Worm (Caenorhabditis elegans) whole organism, young adult: Measurements from ENCODE around the gene F32D8.14.

Source experiments
- C06A6.2 ChIP-seq: fragments of 200-800 bp; sonication (Bioruptor generic); conservative IDR thresholded peaks from 2 replicates; pipeline ENCODE4 v1.3.6; 2022; ENCODE audit warnings: missing genetic modification characterization, missing compliant biosample characterization
- C17E4.6 ChIP-seq: fragments of 200-800 bp; sonication (Bioruptor generic); IDR thresholded peaks from 2 replicates; pipeline ENCODE4 v1.3.6; 2022; ENCODE audit warnings: missing genetic modification reagents, missing genetic modification characterization, missing compliant biosample characterization
- F22D6.2 ChIP-seq: sonication (generic microtip); optimal IDR thresholded peaks from 2 replicates; lab custom pipeline; 2016; ENCODE audit warnings: mild to moderate bottlenecking, missing genetic modification characterization, missing compliant biosample characterization
- F37B4.10 ChIP-seq: fragments of 200-800 bp; sonication (Bioruptor generic); IDR thresholded peaks from 2 replicates; pipeline ENCODE4 v1.3.6; 2022; ENCODE audit warnings: missing genetic modification characterization, missing compliant biosample characterization
- K11D2.4 ChIP-seq: fragments of 200-800 bp; sonication (Bioruptor generic); IDR thresholded peaks from 2 replicates; pipeline ENCODE4 v1.3.6; 2022; ENCODE audit warnings: missing genetic modification reagents, missing genetic modification characterization, missing compliant biosample characterization
- Y53F4B.3 ChIP-seq: fragments of 200-800 bp; sonication (Bioruptor generic); IDR thresholded peaks from 2 replicates; pipeline ENCODE4 v1.3.6; 2022; ENCODE audit warnings: missing genetic modification reagents, missing genetic modification characterization, missing compliant biosample characterization
- akir-1 ChIP-seq: fragments of 200-800 bp; sonication (Bioruptor generic); optimal IDR thresholded peaks from 2 replicates; lab custom pipeline; 2018; ENCODE audit warnings: mild to moderate bottlenecking, missing genetic modification characterization, moderate library complexity, missing compliant biosample characterization
- ama-1 ChIP-seq, 3 experiments: fragments of 150-350 bp in 1 of 3; sonication (generic microtip) in 2 of 3; optimal IDR thresholded peaks; 2 replicates each; lab custom pipeline; 2014 to 2018; ENCODE audit warnings: missing biosample characterization in 2 of 3, missing genetic modification characterization in 2 of 3, missing genetic modification reagents in 2 of 3
- athp-1 ChIP-seq: sonication (generic microtip); optimal IDR thresholded peaks from 2 replicates; lab custom pipeline; 2017; ENCODE audit warnings: mild to moderate bottlenecking, missing genetic modification characterization, missing compliant biosample characterization
- attf-3 ChIP-seq: fragments of 200-800 bp; sonication (Bioruptor generic); conservative IDR thresholded peaks from 2 replicates; pipeline ENCODE4 v1.3.6; 2022; ENCODE audit warnings: missing genetic modification reagents, missing genetic modification characterization, missing compliant biosample characterization
- ccch-3 ChIP-seq: fragments of 200-800 bp; sonication (Bioruptor generic); optimal IDR thresholded peaks from 2 replicates; lab custom pipeline; 2018; ENCODE audit warnings: mild to moderate bottlenecking, missing genetic modification characterization, missing compliant biosample characterization
- ceh-100 ChIP-seq: fragments of 200-800 bp; sonication (Bioruptor generic); IDR thresholded peaks from 2 replicates; pipeline ENCODE4 v1.3.6; 2022; ENCODE audit warnings: missing genetic modification reagents, missing genetic modification characterization, missing compliant biosample characterization
- ceh-27 ChIP-seq: fragments of 200-800 bp; sonication (Bioruptor generic); optimal IDR thresholded peaks from 2 replicates; lab custom pipeline; 2018; ENCODE audit warnings: mild to moderate bottlenecking, missing genetic modification characterization, moderate library complexity, missing compliant biosample characterization
- ceh-58 ChIP-seq: fragments of 200-800 bp; sonication (Bioruptor generic); IDR thresholded peaks from 2 replicates; pipeline ENCODE4 v1.3.6; 2022; ENCODE audit warnings: missing genetic modification characterization, missing compliant biosample characterization
- ceh-91 ChIP-seq: fragments of 200-800 bp; sonication (Bioruptor generic); IDR thresholded peaks from 2 replicates; pipeline ENCODE4 v1.3.6; 2022; ENCODE audit warnings: missing genetic modification reagents, missing genetic modification characterization, missing compliant biosample characterization
- chd-7 ChIP-seq: sonication (generic microtip); optimal IDR thresholded peaks from 2 replicates; lab custom pipeline; 2016; ENCODE audit warnings: mild to moderate bottlenecking, missing genetic modification characterization, moderate library complexity, missing compliant biosample characterization
- dox-1 ChIP-seq: fragments of 200-800 bp; sonication (Bioruptor generic); IDR thresholded peaks from 2 replicates; pipeline ENCODE4 v1.3.6; 2022; ENCODE audit warnings: missing genetic modification reagents, missing genetic modification characterization, missing compliant biosample characterization
- ekl-4 ChIP-seq: fragments of 200-800 bp; sonication (Bioruptor generic); IDR thresholded peaks from 2 replicates; pipeline ENCODE4 v1.3.6; 2022; ENCODE audit warnings: missing genetic modification reagents, missing genetic modification characterization, missing compliant biosample characterization
- gei-17 ChIP-seq: fragments of 200-800 bp; sonication (Bioruptor generic); optimal IDR thresholded peaks from 2 replicates; lab custom pipeline; 2018; ENCODE audit warnings: mild to moderate bottlenecking, missing genetic modification characterization, missing compliant biosample characterization
- hlh-12 ChIP-seq: sonication (generic microtip); optimal IDR thresholded peaks from 2 replicates; lab custom pipeline; 2016; ENCODE audit warnings: missing genetic modification characterization, missing compliant biosample characterization
- hmg-20 ChIP-seq: fragments of 200-800 bp; sonication (Bioruptor generic); IDR thresholded peaks from 2 replicates; pipeline ENCODE4 v1.3.6; 2022; ENCODE audit warnings: missing genetic modification reagents, missing genetic modification characterization, missing compliant biosample characterization
- hsf-1 ChIP-seq: fragments of 200-800 bp; sonication (Bioruptor generic); IDR thresholded peaks from 2 replicates; pipeline ENCODE4 v1.3.6; 2022; ENCODE audit warnings: missing genetic modification reagents, missing genetic modification characterization, missing compliant biosample characterization
- let-607 ChIP-seq, 2 experiments: fragments of 200-800 bp in 1 of 2; sonication (Bioruptor generic) in 1 of 2; sonication (generic microtip) in 1 of 2; optimal IDR thresholded peaks; 2 replicates each; lab custom pipeline; 2016 to 2018; ENCODE audit warnings: mild to moderate bottlenecking in 2 of 2, missing compliant biosample characterization in 2 of 2, missing genetic modification characterization in 2 of 2, moderate library complexity in 2 of 2, missing genotype in 1 of 2
- lin-54 ChIP-seq: fragments of 200-800 bp; sonication (Bioruptor generic); optimal IDR thresholded peaks from 2 replicates; lab custom pipeline; 2018; ENCODE audit warnings: mild to moderate bottlenecking, missing genetic modification characterization, missing compliant biosample characterization
- madf-10 ChIP-seq: sonication (generic microtip); optimal IDR thresholded peaks from 2 replicates; lab custom pipeline; 2016; ENCODE audit warnings: mild to moderate bottlenecking, missing genetic modification characterization, missing compliant biosample characterization
- mxl-1 ChIP-seq: sonication (generic microtip); optimal IDR thresholded peaks from 2 replicates; lab custom pipeline; 2016; ENCODE audit warnings: missing genetic modification characterization, missing compliant biosample characterization
- nhr-120 ChIP-seq: fragments of 200-800 bp; sonication (Bioruptor generic); IDR thresholded peaks from 2 replicates; pipeline ENCODE4 v1.3.6; 2022; ENCODE audit warnings: missing genetic modification characterization, missing compliant biosample characterization
- nhr-90 ChIP-seq: sonication (generic microtip); optimal IDR thresholded peaks from 2 replicates; lab custom pipeline; 2016; ENCODE audit warnings: missing genotype, mild to moderate bottlenecking, missing genetic modification characterization, missing compliant biosample characterization
- rcor-1 ChIP-seq: fragments of 200-800 bp; sonication (Bioruptor generic); IDR thresholded peaks from 2 replicates; pipeline ENCODE4 v1.3.6; 2022; ENCODE audit warnings: missing genetic modification reagents, missing genetic modification characterization, missing compliant biosample characterization
- rpc-1 ChIP-seq, 2 experiments: fragments of 150-350 bp in 1 of 2; sonication (generic microtip) in 1 of 2; optimal IDR thresholded peaks; 2 replicates each; lab custom pipeline; 2014 to 2018; ENCODE audit warnings: missing biosample characterization in 1 of 2, missing genetic modification characterization in 1 of 2, missing genetic modification reagents in 1 of 2, missing genotype in 1 of 2
- sdz-38 ChIP-seq: sonication (generic microtip); optimal IDR thresholded peaks from 2 replicates; lab custom pipeline; 2016; ENCODE audit warnings: missing genotype, missing genetic modification characterization, missing compliant biosample characterization
- snpc-1.3 ChIP-seq: sonication (generic microtip); optimal IDR thresholded peaks from 2 replicates; lab custom pipeline; 2017; ENCODE audit warnings: missing genetic modification characterization, mild to moderate bottlenecking, missing compliant biosample characterization, antibody characterized with exemption, moderate library complexity, missing genotype, missing genetic modification reagents; ENCODE audit not compliant: insufficient read depth
- tbp1 ChIP-seq: fragments of 200-800 bp; sonication (Bioruptor generic); optimal IDR thresholded peaks from 2 replicates; lab custom pipeline; 2018; ENCODE audit warnings: mild to moderate bottlenecking, missing genetic modification characterization, missing compliant biosample characterization
- tbx-9 ChIP-seq: sonication (generic microtip); optimal IDR thresholded peaks from 2 replicates; lab custom pipeline; 2016; ENCODE audit warnings: borderline replicate concordance, missing genetic modification characterization, inconsistent platforms, missing compliant biosample characterization
- tlf-1 ChIP-seq: fragments of 200-800 bp; sonication (Bioruptor generic); optimal IDR thresholded peaks from 2 replicates; lab custom pipeline; 2018; ENCODE audit warnings: mild to moderate bottlenecking, missing genetic modification characterization, missing compliant biosample characterization
- unc-62 ChIP-seq: fragments of 150-350 bp; optimal IDR thresholded peaks from 2 replicates; lab custom pipeline; 2014; ENCODE audit warnings: missing biosample characterization, missing genetic modification reagents, missing genetic modification characterization
- ztf-22 ChIP-seq: fragments of 200-800 bp; sonication (Bioruptor generic); optimal IDR thresholded peaks from 2 replicates; lab custom pipeline; 2018; ENCODE audit warnings: mild to moderate bottlenecking, missing genetic modification characterization, moderate library complexity, missing compliant biosample characterization
- ztf-6 ChIP-seq: fragments of 200-800 bp; sonication (Bioruptor generic); IDR thresholded peaks from 2 replicates; pipeline ENCODE4 v1.3.6; 2022; ENCODE audit warnings: missing genetic modification reagents, missing genetic modification characterization, missing compliant biosample characterization

Gene F32D8.14

DNA sequence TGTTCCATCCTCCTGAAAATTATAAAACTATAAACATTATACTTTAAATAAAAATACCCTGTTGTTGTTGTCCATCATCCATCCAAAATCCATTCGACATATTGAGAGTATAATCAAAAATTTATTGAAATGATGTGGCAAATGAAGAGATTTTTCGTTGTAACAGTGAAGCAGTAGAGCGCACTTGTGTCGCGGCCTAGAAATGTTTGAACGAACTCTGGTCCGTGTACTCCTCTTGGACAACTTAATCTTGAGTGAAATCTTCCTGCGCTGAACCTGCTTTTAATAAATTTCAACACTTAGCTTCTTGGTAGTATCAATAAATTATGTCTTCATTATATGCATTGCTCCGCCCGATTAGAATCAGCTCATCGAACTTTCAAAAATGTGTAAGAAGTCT is at the start of gene F32D8.14, which contains the start of gene F32D8.5 (continued):
- no peak for TF ChIP-seq ceh-58 (GFP tag; lab: Robert Waterston, UW)
- TF ChIP-seq madf-10 (tag; lab: Kevin White, UChicago), result peak; percentile 35
- TF ChIP-seq ztf-6 (GFP tag; lab: Robert Waterston, UW), result no peak
- TF ChIP-seq let-607 (tag; optimal IDR thresholded peaks at IDR 0.05; lab: Kevin White, UChicago), result peak; percentile 77 to 93
- TF ChIP-seq K11D2.4 (GFP tag; lab: Robert Waterston, UW), result 0 out of 2 replicates have a peak, but pooled peaks have one; percentile 45
- TF ChIP-seq snpc-1.3 (tag; lab: Kevin White, UChicago), result no peak
- TF ChIP-seq ccch-3 (GFP tag; lab: Kevin White, UChicago), result peak; percentile 8
- no peak for TF ChIP-seq hlh-12
- TF ChIP-seq gei-17, result no peak
- no peak for TF ChIP-seq athp-1 (tag; lab: Kevin White, UChicago)
- TF ChIP-seq lin-54, result peak; percentile 69
- TF ChIP-seq Y53F4B.3 (GFP tag; lab: Robert Waterston, UW), result no peak
- peak; percentile 84 for TF ChIP-seq ceh-27 (GFP tag; lab: Kevin White, UChicago)
- TF ChIP-seq tlf-1 (GFP tag; lab: Kevin White, UChicago), result no peak
- 0 out of 2 replicates have a peak, but pooled peaks have one; percentile 49 for TF ChIP-seq rcor-1
- no peak for TF ChIP-seq nhr-90 (tag; lab: Kevin White, UChicago)
- no peak for TF ChIP-seq C17E4.6 (GFP tag; lab: Robert Waterston, UW)
- no peak for TF ChIP-seq sdz-38 (tag; lab: Kevin White, UChicago)
- no peak for TF ChIP-seq attf-3 (GFP tag; lab: Robert Waterston, UW)
- no peak for TF ChIP-seq unc-62
- TF ChIP-seq ceh-100 (GFP tag; lab: Robert Waterston, UW), result no peak
- no peak for TF ChIP-seq mxl-1 (tag; lab: Kevin White, UChicago)
- no peak for TF ChIP-seq nhr-120
- TF ChIP-seq C06A6.2 (GFP tag; lab: Robert Waterston, UW), result 0 out of 2 replicates have a peak, but pooled peaks have one; percentile 25
- no peak for TF ChIP-seq ama-1 (optimal IDR thresholded peaks at IDR 0.05; lab: Kevin White, UChicago)
- no peak for TF ChIP-seq ama-1 (GFP tag; optimal IDR thresholded peaks at IDR 0.05; lab: Kevin White, UChicago)
- TF ChIP-seq hmg-20 (GFP tag; lab: Robert Waterston, UW), result no peak
- no peak for TF ChIP-seq ztf-22 (GFP tag; lab: Kevin White, UChicago)
- no peak for TF ChIP-seq F22D6.2 (tag; lab: Kevin White, UChicago)
- peak; percentile 81 for TF ChIP-seq dox-1 (GFP tag; lab: Robert Waterston, UW)
- TF ChIP-seq, all 124 proteins: peak for 37

- TF ChIP-seq ekl-4 (GFP tag; lab: Robert Waterston, UW), result no peak
- TF ChIP-seq tbx-9 (tag; lab: Kevin White, UChicago), result no peak
- TF ChIP-seq ceh-91 (GFP tag; lab: Robert Waterston, UW), result no peak
- no peak for TF ChIP-seq rpc-1 (optimal IDR thresholded peaks at IDR 0.05; lab: Kevin White, UChicago)
- TF ChIP-seq rpc-1 (tag; optimal IDR thresholded peaks at IDR 0.05; lab: Kevin White, UChicago), result no peak
- 0 out of 2 replicates have a peak, but pooled peaks have one; percentile 76 for TF ChIP-seq F37B4.10 (GFP tag; lab: Robert Waterston, UW)
- TF ChIP-seq hsf-1 (GFP tag; lab: Robert Waterston, UW), result 0 out of 2 replicates have a peak, but pooled peaks have one; percentile 20
- TF ChIP-seq tbp1 (GFP tag; lab: Kevin White, UChicago), result no peak
- TF ChIP-seq chd-7 (tag; lab: Kevin White, UChicago), result no peak
- TF ChIP-seq akir-1 (GFP tag; lab: Kevin White, UChicago), result no peak
- TF ChIP-seq, all 124 proteins: peak for 2
These were observed 47.6 kb upstream of the F32D8.14 start, which contains the start of gene zip-9 for ce11 chrV:10942161-10942560. Gene zip-9, plus strand, starts transcription at chrV:10942461.
